Fruit fly (Drosophila melanogaster) whole organism: ENCODE data around the gene CG32473.

Source experiments
- CG8478 ChIP-seq: fragments of >200 bp; optimal IDR thresholded peaks from 2 replicates; lab custom pipeline; 2018; ENCODE audit warnings: inconsistent platforms
- Dll ChIP-seq: fragments of >200 bp; optimal IDR thresholded peaks from 2 replicates; lab custom pipeline; 2017
- EcR ChIP-seq, 2 experiments: fragments of >200 bp; optimal IDR thresholded peaks; 2 replicates each; lab custom pipeline; 2017; ENCODE audit warnings: missing biosample characterization in 2 of 2, missing genetic modification characterization in 2 of 2, missing genetic modification reagents in 2 of 2
- pan ChIP-seq: fragments of >200 bp; optimal IDR thresholded peaks from 2 replicates; lab custom pipeline; 2017
- psq ChIP-seq: fragments of >200 bp; optimal IDR thresholded peaks from 2 replicates; lab custom pipeline; 2017
- usp ChIP-seq: fragments of >200 bp; optimal IDR thresholded peaks from 2 replicates; lab custom pipeline; 2017; ENCODE audit warnings: missing biosample characterization, missing genetic modification characterization, mixed read lengths

CG32473 gene

dm6 chr3R:13302348-13302747, at the start of gene CG32473:
Gene CG32473 (plus strand): TSS chr3R:13302648.
- no peak for TF ChIP-seq Dll (lab: Kevin White, UChicago)
- no peak for TF ChIP-seq psq (lab: Kevin White, UChicago)
- no peak for TF ChIP-seq usp
- TF ChIP-seq pan (lab: Kevin White, UChicago) = no peak
- TF ChIP-seq CG8478 = no peak
- no peak for TF ChIP-seq EcR (GFP tag; optimal IDR thresholded peaks at IDR 0.05; lab: Kevin White, UChicago)

- TF ChIP-seq CG8478 (no peak), psq (lab: Kevin White, UChicago) (no peak), pan (lab: Kevin White, UChicago) (no peak), EcR (GFP tag; optimal IDR thresholded peaks at IDR 0.05; lab: Kevin White, UChicago) (no peak), Dll (lab: Kevin White, UChicago) (no peak), usp (no peak)
Observed at dm6 chr3R:13257110-13257509, 45.3 kb upstream of the CG32473 start.

dm6 chr3R:13258696-13259567, 43.5 kb upstream of the CG32473 start, which contains the start of gene Ace:
Gene Ace (minus strand): TSS chr3R:13259517.
- no peak for TF ChIP-seq Dll (lab: Kevin White, UChicago)
- no peak for TF ChIP-seq usp
- no peak for TF ChIP-seq psq (lab: Kevin White, UChicago)
- no peak for TF ChIP-seq pan (lab: Kevin White, UChicago)
- no peak for TF ChIP-seq EcR (GFP tag; optimal IDR thresholded peaks at IDR 0.05; lab: Kevin White, UChicago)
- no peak for TF ChIP-seq CG8478

dm6 chr3R:13260114-13260673, 42.3 kb upstream of the CG32473 start, which contains the start of gene CG11686:
Gene CG11686 (plus strand): TSS chr3R:13260356.
- no peak for TF ChIP-seq usp

dm6 chr3R:13261706-13262105, 40.7 kb upstream of the CG32473 start:
- no peak for TF ChIP-seq psq (lab: Kevin White, UChicago)
- TF ChIP-seq pan (lab: Kevin White, UChicago) = no peak
- TF ChIP-seq EcR (GFP tag; optimal IDR thresholded peaks at IDR 0.05; lab: Kevin White, UChicago) = no peak
- TF ChIP-seq CG8478 = no peak
- TF ChIP-seq usp = no peak
- no peak for TF ChIP-seq Dll (lab: Kevin White, UChicago)

dm6 chr3R:13264061-13264661, 38.3 kb upstream of the CG32473 start, which contains the start of gene Ravus:
Gene Ravus (minus strand): TSS chr3R:13264061.
- TF ChIP-seq Dll (lab: Kevin White, UChicago) = no peak
- no peak for TF ChIP-seq pan (lab: Kevin White, UChicago)
- no peak for TF ChIP-seq CG8478
- no peak for TF ChIP-seq usp
- no peak for TF ChIP-seq psq (lab: Kevin White, UChicago)
- no peak for TF ChIP-seq EcR (GFP tag; optimal IDR thresholded peaks at IDR 0.05; lab: Kevin White, UChicago)

- TF ChIP-seq pan (lab: Kevin White, UChicago) = no peak
- TF ChIP-seq Dll (lab: Kevin White, UChicago) = no peak
- no peak for TF ChIP-seq CG8478
- no peak for TF ChIP-seq EcR (GFP tag; optimal IDR thresholded peaks at IDR 0.05; lab: Kevin White, UChicago)
- TF ChIP-seq psq (lab: Kevin White, UChicago) = no peak
- no peak for TF ChIP-seq usp
Observed at dm6 chr3R:13270648-13271047, 31.8 kb upstream of the CG32473 start.

- no peak for TF ChIP-seq psq (lab: Kevin White, UChicago)
- no peak for TF ChIP-seq pan (lab: Kevin White, UChicago)
- TF ChIP-seq EcR (GFP tag; optimal IDR thresholded peaks at IDR 0.05; lab: Kevin White, UChicago) = no peak
- TF ChIP-seq Dll (lab: Kevin White, UChicago) = no peak
- TF ChIP-seq CG8478 = no peak
- TF ChIP-seq usp = no peak
Observed at dm6 chr3R:13271758-13272157, 30.7 kb upstream of the CG32473 start, which contains the start of gene TBC1D5. Gene TBC1D5 (minus strand): TSS chr3R:13272011.

- TF ChIP-seq psq (lab: Kevin White, UChicago) = no peak
- no peak for TF ChIP-seq usp
- no peak for TF ChIP-seq pan (lab: Kevin White, UChicago)
- TF ChIP-seq CG8478 = no peak
- no peak for TF ChIP-seq EcR (GFP tag; optimal IDR thresholded peaks at IDR 0.05; lab: Kevin White, UChicago)
- no peak for TF ChIP-seq Dll (lab: Kevin White, UChicago)
Observed at dm6 chr3R:13273462-13273861, 29.0 kb upstream of the CG32473 start.

- TF ChIP-seq Dll (lab: Kevin White, UChicago) = no peak
- TF ChIP-seq pan (lab: Kevin White, UChicago) = no peak
- no peak for TF ChIP-seq usp
- TF ChIP-seq psq (lab: Kevin White, UChicago) = no peak
Observed at dm6 chr3R:13274257-13274796, 28.1 kb upstream of the CG32473 start.

dm6 chr3R:13275473-13275872, 27.0 kb upstream of the CG32473 start:
- no peak for TF ChIP-seq CG8478
- TF ChIP-seq EcR (GFP tag; optimal IDR thresholded peaks at IDR 0.05; lab: Kevin White, UChicago) = no peak

dm6 chr3R:13279419-13279818, 23.0 kb upstream of the CG32473 start, which contains the start of gene CG8630:
Gene CG8630 (plus strand): TSS chr3R:13279721.
- TF ChIP-seq CG8478 (no peak), psq (lab: Kevin White, UChicago) (no peak), Dll (lab: Kevin White, UChicago) (no peak), pan (lab: Kevin White, UChicago) (no peak), usp (no peak), EcR (GFP tag; optimal IDR thresholded peaks at IDR 0.05; lab: Kevin White, UChicago) (no peak)
